Fruit fly (Drosophila melanogaster): ENCODE data around the gene CG14322.

CG14322 gene

DNA sequence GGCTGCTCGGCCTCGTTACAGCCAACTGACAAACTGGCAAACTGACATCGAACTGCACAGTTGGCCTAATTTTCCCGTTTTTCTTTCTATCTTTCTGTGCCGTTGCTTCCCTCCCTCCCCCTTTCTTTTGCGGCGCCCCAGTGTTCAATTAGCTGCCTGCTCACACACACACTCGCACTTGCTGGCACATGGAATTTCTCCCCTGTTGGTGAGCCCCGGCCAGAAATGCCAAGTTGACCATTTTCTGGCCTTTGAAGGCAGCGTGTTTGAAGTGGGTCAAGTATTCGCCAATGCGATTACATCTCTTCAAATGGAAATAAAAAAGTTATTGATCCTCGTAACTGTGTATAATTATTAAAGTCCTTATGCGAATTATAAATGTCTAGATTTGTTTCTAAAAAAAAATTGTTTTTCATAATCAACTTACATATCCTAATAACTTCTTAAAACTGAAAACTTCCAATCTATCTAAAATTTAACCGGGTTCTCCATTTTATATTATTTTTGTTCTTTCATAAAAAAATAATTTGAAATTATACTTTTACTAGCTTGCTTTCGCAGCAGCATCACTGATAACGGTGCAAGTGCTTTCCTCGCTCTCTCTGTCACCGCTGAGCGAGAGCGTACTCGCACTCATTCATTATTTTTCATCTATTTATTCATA, 33.3 kb downstream of the CG14322 start (continued):
- no peak for TF ChIP-seq ap (GFP tag; IDR thresholded peaks at IDR 0.05)
- no peak for TF ChIP-seq Antp (GFP tag; optimal IDR thresholded peaks at IDR 0.05)
- no peak for TF ChIP-seq CG15073 (GFP tag; optimal IDR thresholded peaks at IDR 0.05)
- no peak for TF ChIP-seq exex (tag; optimal IDR thresholded peaks at IDR 0.05)
- TF ChIP-seq Xrp1 (GFP tag; IDR thresholded peaks at IDR 0.05) = peak; percentile 33; the same call in 1 of the 2 replicates

DNA sequence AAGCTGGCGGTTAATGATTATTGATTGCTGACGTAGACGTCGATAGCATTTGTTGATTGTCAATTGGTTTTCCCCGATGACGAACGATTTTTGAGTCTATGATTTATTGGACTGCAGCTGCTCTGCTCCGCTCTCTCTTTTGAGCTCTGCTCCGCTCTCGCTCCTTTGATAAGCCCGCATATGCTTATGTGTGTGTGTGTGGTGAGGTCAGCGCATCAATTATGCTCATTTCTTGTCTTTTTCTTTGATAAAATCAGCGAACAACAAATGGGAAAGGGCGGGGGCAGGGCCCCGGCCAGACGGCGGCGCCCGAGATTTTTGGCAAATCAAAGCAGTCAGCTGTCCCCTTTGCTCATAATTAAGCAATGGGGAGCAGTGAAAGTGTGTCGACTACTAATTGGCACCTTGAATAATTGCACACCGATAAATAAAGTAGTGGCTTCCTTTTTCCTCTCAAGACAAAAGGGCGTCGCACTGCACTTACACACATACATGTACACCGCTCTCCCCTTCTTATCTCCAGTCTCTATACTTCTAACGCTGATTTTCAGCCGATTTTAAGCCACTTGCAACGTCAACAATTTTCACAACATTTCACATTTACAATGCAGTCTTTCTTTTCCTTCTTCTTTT, 34.2 kb downstream of the CG14322 start:
- TF ChIP-seq pros (GFP tag; optimal IDR thresholded peaks at IDR 0.05) (peak; percentile 77), CG5180 (GFP tag; optimal IDR thresholded peaks at IDR 0.05) (peak; percentile 4), CG15479 (GFP tag; optimal IDR thresholded peaks at IDR 0.05) (peak; percentile 36), gcm (GFP tag; optimal IDR thresholded peaks at IDR 0.05) (peak; percentile 42), lov (optimal IDR thresholded peaks at IDR 0.05) (peak; percentile 9), lov (GFP tag; IDR thresholded peaks at IDR 0.05) (no peak), wor (GFP tag; IDR thresholded peaks at IDR 0.05) (no peak), CG1024 (GFP tag; IDR thresholded peaks at IDR 0.05) (no peak), fd102C (GFP tag; optimal IDR thresholded peaks at IDR 0.05) (no peak), CG1792 (GFP tag; optimal IDR thresholded peaks at IDR 0.05) (no peak), CG6854 (GFP tag; optimal IDR thresholded peaks at IDR 0.05) (no peak), sr (GFP tag; IDR thresholded peaks at IDR 0.05) (no peak), Ssrp (tag; optimal IDR thresholded peaks at IDR 0.05) (peak; percentile 8), grn (GFP tag; optimal IDR thresholded peaks at IDR 0.05) (peak; percentile 36), Trl (optimal IDR thresholded peaks at IDR 0.05) (peak; percentile 43 to 57), Trl (GFP tag; optimal IDR thresholded peaks at IDR 0.05) (no peak), CG9932 (GFP tag; IDR thresholded peaks at IDR 0.05) (no peak), Hr78 (GFP tag; optimal IDR thresholded peaks at IDR 0.05) (peak in 1 of 2 experiments; percentile 66), Med (GFP tag) (peak; percentile 10), CG13123 (GFP tag; optimal IDR thresholded peaks at IDR 0.05) (no peak), Neu2 (GFP tag; optimal IDR thresholded peaks at IDR 0.05; ENCODE audit: borderline replicate concordance) (peak; percentile 84)

DNA sequence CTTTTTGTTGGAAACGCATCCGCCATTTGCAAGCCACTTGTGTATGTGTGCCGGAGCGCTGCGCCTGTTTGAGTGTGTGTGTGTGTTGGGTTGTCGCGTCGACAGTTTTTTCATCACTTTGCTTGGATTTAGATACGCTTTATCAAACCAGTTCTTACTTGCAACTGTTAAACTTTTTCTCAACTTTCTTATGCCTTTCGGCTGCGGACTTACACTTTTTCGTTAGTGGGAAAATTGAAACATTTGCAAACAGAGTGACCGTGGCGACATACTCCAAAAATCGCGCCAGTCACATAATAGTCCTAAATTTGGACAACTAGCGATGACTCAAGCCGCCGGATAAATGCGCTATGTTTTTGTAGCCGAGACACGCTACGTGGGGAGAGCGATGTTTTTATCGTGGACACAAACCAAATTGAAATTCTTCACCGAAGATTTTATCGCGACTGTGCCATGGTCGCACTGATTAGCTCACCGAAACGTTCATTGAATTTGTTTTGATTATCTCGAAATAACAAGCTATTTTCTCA, 34.8 kb downstream of the CG14322 start, which contains the start of the genes alt and CG7655:
Gene alt (minus strand): TSS at position 272 of the 530 bp plus-strand sequence.
Gene CG7655 (plus strand): TSS at position 426 of the 530 bp plus-strand sequence.
- TF ChIP-seq CTCF (GFP tag; optimal IDR thresholded peaks at IDR 0.05) (peak; percentile 72), CrebB (tag; optimal IDR thresholded peaks at IDR 0.05) (peak; percentile 56), fd96Cb (tag; optimal IDR thresholded peaks at IDR 0.05) (no peak), gsb-n (tag; optimal IDR thresholded peaks at IDR 0.05) (peak; percentile 41), twi (tag; optimal IDR thresholded peaks at IDR 0.05) (peak; percentile 3), MESR4 (GFP tag; optimal IDR thresholded peaks at IDR 0.05) (peak; percentile 92), Dp (GFP tag; optimal IDR thresholded peaks at IDR 0.05) (peak; percentile 69), CG17912 (GFP tag; optimal IDR thresholded peaks at IDR 0.05) (no peak), NfI (GFP tag; optimal IDR thresholded peaks at IDR 0.05) (peak; percentile 6), NC2β (GFP tag; optimal IDR thresholded peaks at IDR 0.05) (peak; percentile 64), pan (optimal IDR thresholded peaks at IDR 0.05) (no peak), pan (GFP tag; optimal IDR thresholded peaks at IDR 0.05 in 1 of 2, IDR thresholded peaks at IDR 0.05 in 1 of 2) (no peak), D19A (tag; optimal IDR thresholded peaks at IDR 0.05) (no peak), az2 (GFP tag; optimal IDR thresholded peaks at IDR 0.05) (no peak), CG9609 (GFP tag; optimal IDR thresholded peaks at IDR 0.05) (peak; percentile 24), CG14710 (tag; optimal IDR thresholded peaks at IDR 0.05) (peak; percentile 76), Sry-δ (GFP tag; optimal IDR thresholded peaks at IDR 0.05) (peak; percentile 74), CG17186 (GFP tag; optimal IDR thresholded peaks at IDR 0.05) (peak; percentile 67), tap (tag; optimal IDR thresholded peaks at IDR 0.05) (peak; percentile 14), Dek (tag; optimal IDR thresholded peaks at IDR 0.05) (peak; percentile 54), gfzf (GFP tag; optimal IDR thresholded peaks at IDR 0.05) (peak; percentile 100), vnd (GFP tag; IDR thresholded peaks at IDR 0.05; ENCODE audit: partially characterized antibody) (no peak)
